Worm (Caenorhabditis elegans) whole organism, young adult: ENCODE measurements around the gene F56H9.6.

Experiments used
- hlh-26 ChIP-seq: fragments of 200-800 bp; sonication (Bioruptor generic); conservative IDR thresholded peaks from 2 replicates; pipeline ENCODE4 v1.3.6; 2022; ENCODE audit warnings: missing genetic modification reagents, missing genetic modification characterization, missing compliant biosample characterization
- sdz-38 ChIP-seq: sonication (generic microtip); optimal IDR thresholded peaks from 2 replicates; lab custom pipeline; 2016; ENCODE audit warnings: missing genotype, missing genetic modification characterization, missing compliant biosample characterization
- zfh-2 ChIP-seq: fragments of 200-800 bp; sonication (Bioruptor generic); conservative IDR thresholded peaks from 2 replicates; pipeline ENCODE4 v1.3.6; 2022; ENCODE audit warnings: missing genetic modification reagents, missing genetic modification characterization, missing compliant biosample characterization

- TF ChIP-seq hlh-26: no peak
- no peak for TF ChIP-seq zfh-2
- no peak for TF ChIP-seq sdz-38
These were observed 27.8 kb downstream of the F56H9.6 start for ce11 chrV:12601835-12602234.
